Fruit fly (Drosophila melanogaster): ENCODE data around the gene lds.

lds gene

dm6 chr3R:7947349-7947748 lies 27.1 kb downstream of the lds start:
- peak; percentile 68 for TF ChIP-seq CG32121 (GFP tag; IDR thresholded peaks at IDR 0.05)
- no peak for TF ChIP-seq Pif1A (GFP tag; optimal IDR thresholded peaks at IDR 0.05)
- TF ChIP-seq CG8159 (tag; optimal IDR thresholded peaks at IDR 0.05) = no peak
- peak; percentile 15 for TF ChIP-seq CG8301 (tag; optimal IDR thresholded peaks at IDR 0.05)
- peak; percentile 32; the same call in 1 of the 2 replicates for TF ChIP-seq CG12605 (GFP tag; IDR thresholded peaks at IDR 0.05)
- TF ChIP-seq CG14655 (GFP tag; optimal IDR thresholded peaks at IDR 0.05) = peak; percentile 34
- peak; percentile 37; the same call in 1 of the 3 replicates for TF ChIP-seq CG4496 (GFP tag; IDR thresholded peaks at IDR 0.05)
- peak; percentile 31; the same call in 1 of the 2 replicates for TF ChIP-seq Ets98B (GFP tag; IDR thresholded peaks at IDR 0.05)
- no peak for TF ChIP-seq CG10348 (GFP tag; IDR thresholded peaks at IDR 0.05)

dm6 chr3R:7950147-7950546 lies 29.9 kb downstream of the lds start:
- TF ChIP-seq CG12605 (GFP tag; IDR thresholded peaks at IDR 0.05) (no peak), Pif1A (GFP tag; optimal IDR thresholded peaks at IDR 0.05) (no peak), Snoo (tag; optimal IDR thresholded peaks at IDR 0.05) (no peak), CG15710 (tag; optimal IDR thresholded peaks at IDR 0.05) (no peak), D1 (tag; optimal IDR thresholded peaks at IDR 0.05) (no peak), CG32121 (GFP tag; IDR thresholded peaks at IDR 0.05) (no peak), CG8301 (tag; optimal IDR thresholded peaks at IDR 0.05) (no peak), CG13204 (GFP tag; optimal IDR thresholded peaks at IDR 0.05) (no peak), CG10348 (GFP tag; IDR thresholded peaks at IDR 0.05) (no peak), CG17806 (tag; optimal IDR thresholded peaks at IDR 0.05) (no peak), fd96Ca (GFP tag; IDR thresholded peaks at IDR 0.05) (no peak), CG34367 (tag; optimal IDR thresholded peaks at IDR 0.05) (no peak), Ets98B (GFP tag; IDR thresholded peaks at IDR 0.05) (no peak), CG9948 (tag; optimal IDR thresholded peaks at IDR 0.05) (no peak), CG4496 (GFP tag; IDR thresholded peaks at IDR 0.05) (no peak), CG14655 (GFP tag; optimal IDR thresholded peaks at IDR 0.05) (no peak), Pif1B (GFP tag; optimal IDR thresholded peaks at IDR 0.05) (no peak)

- TF ChIP-seq CG12605 (GFP tag; IDR thresholded peaks at IDR 0.05) (no peak), CG8301 (tag; optimal IDR thresholded peaks at IDR 0.05) (peak; percentile 16), CG34367 (tag; optimal IDR thresholded peaks at IDR 0.05) (peak; percentile 22), CG15710 (tag; optimal IDR thresholded peaks at IDR 0.05) (peak; percentile 54), CG10348 (GFP tag; IDR thresholded peaks at IDR 0.05) (no peak), Ets98B (GFP tag; IDR thresholded peaks at IDR 0.05) (no peak), rn (GFP tag; IDR thresholded peaks at IDR 0.05) (no peak), CG8159 (tag; optimal IDR thresholded peaks at IDR 0.05) (peak; percentile 75), Pif1A (GFP tag; optimal IDR thresholded peaks at IDR 0.05) (peak; percentile 23), CG17806 (tag; optimal IDR thresholded peaks at IDR 0.05) (peak; percentile 68), CG32121 (GFP tag; IDR thresholded peaks at IDR 0.05) (no peak), fd96Ca (GFP tag; IDR thresholded peaks at IDR 0.05) (no peak), Snoo (tag; optimal IDR thresholded peaks at IDR 0.05) (no peak), CG4496 (GFP tag; IDR thresholded peaks at IDR 0.05) (0 out of 3 replicates have a peak, but pooled peaks have one; percentile 44), CG9948 (tag; optimal IDR thresholded peaks at IDR 0.05) (peak; percentile 62), CG14655 (GFP tag; optimal IDR thresholded peaks at IDR 0.05) (peak; percentile 60), CG13204 (GFP tag; optimal IDR thresholded peaks at IDR 0.05) (no peak), Pif1B (GFP tag; optimal IDR thresholded peaks at IDR 0.05) (no peak), gl (tag; optimal IDR thresholded peaks at IDR 0.05) (no peak), EcR (GFP tag; optimal IDR thresholded peaks at IDR 0.05) (peak; percentile 96), D1 (tag; optimal IDR thresholded peaks at IDR 0.05) (peak; percentile 32)
Observed at dm6 chr3R:7953041-7953788, 33.0 kb downstream of the lds start.

dm6 chr3R:7954477-7954876 lies 34.2 kb downstream of the lds start:
- TF ChIP-seq CG13204 (GFP tag; optimal IDR thresholded peaks at IDR 0.05) = peak; percentile 10
- TF ChIP-seq rn (GFP tag; IDR thresholded peaks at IDR 0.05) = no peak

- TF ChIP-seq rn (GFP tag; IDR thresholded peaks at IDR 0.05) (no peak), Ets98B (GFP tag; IDR thresholded peaks at IDR 0.05) (no peak), Pif1B (GFP tag; optimal IDR thresholded peaks at IDR 0.05) (no peak), gl (tag; optimal IDR thresholded peaks at IDR 0.05) (no peak), CG34367 (tag; optimal IDR thresholded peaks at IDR 0.05) (no peak)
Observed at dm6 chr3R:7957008-7957407, 36.8 kb downstream of the lds start.

- TF ChIP-seq CG15710 (tag; optimal IDR thresholded peaks at IDR 0.05) (no peak), CG8301 (tag; optimal IDR thresholded peaks at IDR 0.05) (no peak), CG9948 (tag; optimal IDR thresholded peaks at IDR 0.05) (no peak), CG32121 (GFP tag; IDR thresholded peaks at IDR 0.05) (no peak), CG17806 (tag; optimal IDR thresholded peaks at IDR 0.05) (no peak), Ets98B (GFP tag; IDR thresholded peaks at IDR 0.05) (no peak), CG13204 (GFP tag; optimal IDR thresholded peaks at IDR 0.05) (no peak), CG4496 (GFP tag; IDR thresholded peaks at IDR 0.05) (no peak), Snoo (tag; optimal IDR thresholded peaks at IDR 0.05) (no peak), Pif1A (GFP tag; optimal IDR thresholded peaks at IDR 0.05) (no peak), Pif1B (GFP tag; optimal IDR thresholded peaks at IDR 0.05) (no peak), rn (GFP tag; IDR thresholded peaks at IDR 0.05) (no peak), CG34367 (tag; optimal IDR thresholded peaks at IDR 0.05) (no peak), CG14655 (GFP tag; optimal IDR thresholded peaks at IDR 0.05) (no peak), D1 (tag; optimal IDR thresholded peaks at IDR 0.05) (no peak)
Observed at dm6 chr3R:7961348-7961747, 41.1 kb downstream of the lds start.
